Worm (Caenorhabditis elegans): ENCODE results near the gene dpy-11.

Gene dpy-11

ce11 chrV:6559585-6559984 is 44.5 kb upstream of the dpy-11 start (continued):
- TF ChIP-seq nhr-28 (tag; optimal IDR thresholded peaks at IDR 0.05) (peak; percentile 24), aha-1 (tag) (no peak), daf-16 (GFP tag; optimal IDR thresholded peaks at IDR 0.05) (peak in 1 of 2 experiments; percentile 76), daf-16 (tag; optimal IDR thresholded peaks at IDR 0.05) (peak; percentile 68), lin-13 (GFP tag; optimal IDR thresholded peaks at IDR 0.05) (no peak), spr-3 (GFP tag; optimal IDR thresholded peaks at IDR 0.05) (peak; percentile 67), pha-4 (GFP tag; IDR thresholded peaks at IDR 0.05) (peak; percentile 83; the same call in 1 of the 2 replicates), pha-4 (tag; optimal IDR thresholded peaks at IDR 0.05) (no peak), ceh-82 (tag; optimal IDR thresholded peaks at IDR 0.05) (no peak), mxl-2 (GFP tag; conservative IDR thresholded peaks at IDR 0.05) (0 out of 2 replicates have a peak, but pooled peaks have one; percentile 42), saeg-2 (GFP tag; IDR thresholded peaks at IDR 0.05) (peak; percentile 10; the same call in 1 of the 2 replicates), lin-1 (GFP tag; IDR thresholded peaks at IDR 0.05) (no peak), ceh-32 (tag; optimal IDR thresholded peaks at IDR 0.05; ENCODE audit: poor library complexity) (no peak), mep-1 (tag; optimal IDR thresholded peaks at IDR 0.05) (no peak), lir-3 (tag; optimal IDR thresholded peaks at IDR 0.05) (peak; percentile 39), nhr-48 (tag; optimal IDR thresholded peaks at IDR 0.05) (peak; percentile 29), hlh-11 (tag; optimal IDR thresholded peaks at IDR 0.05) (no peak), arid-1 (GFP tag; conservative IDR thresholded peaks at IDR 0.05) (peak; percentile 78), T20F7.1 (GFP tag; optimal IDR thresholded peaks at IDR 0.05) (no peak), gei-8 (GFP tag; optimal IDR thresholded peaks at IDR 0.05) (peak; percentile 64), unc-62 (GFP tag; optimal IDR thresholded peaks at IDR 0.05 in 1 of 2) (peak in 1 of 2 experiments; percentile 11), unc-62 (tag; optimal IDR thresholded peaks at IDR 0.05) (no peak), ceh-44 (GFP tag; IDR thresholded peaks at IDR 0.05) (peak; percentile 82; the same call in 1 of the 2 replicates), ctbp-1 (GFP tag; IDR thresholded peaks at IDR 0.05) (no peak; the same call in 1 of the 2 replicates), F44E2.7 (GFP tag; IDR thresholded peaks at IDR 0.05) (peak; percentile 88; the same call in 1 of the 2 replicates), sdz-12 (GFP tag; optimal IDR thresholded peaks at IDR 0.05) (no peak), unc-130 (GFP tag; optimal IDR thresholded peaks at IDR 0.05) (peak; percentile 3)

DNA sequence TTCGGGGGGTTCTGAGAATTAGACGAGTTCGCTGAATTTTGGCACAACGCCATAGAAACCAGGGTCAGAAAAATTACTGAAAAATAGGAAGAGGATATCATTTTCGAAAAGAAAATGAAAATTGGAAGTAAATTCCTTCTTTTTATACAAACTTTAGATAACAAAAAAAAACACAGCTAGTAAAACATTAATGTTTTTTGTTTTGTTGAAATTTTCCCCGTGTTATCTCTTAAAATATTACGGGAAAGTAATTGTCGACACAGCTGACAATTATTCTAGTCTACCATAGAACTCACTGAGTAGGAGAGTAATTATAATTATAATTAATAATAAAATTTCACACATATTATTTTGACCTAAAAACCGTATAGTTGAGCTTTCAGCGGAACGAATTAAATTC is 44.1 kb upstream of the dpy-11 start, which contains the start of gene spp-26:
TSS of gene spp-26 (minus strand) at position 101 of the 400 bp plus-strand sequence.
- TF ChIP-seq ceh-44 (GFP tag; IDR thresholded peaks at IDR 0.05) (no peak), nhr-6 (tag; optimal IDR thresholded peaks at IDR 0.05) (no peak), dpl-1 (GFP tag; optimal IDR thresholded peaks at IDR 0.05) (no peak), Y48G9A.11 (GFP tag; IDR thresholded peaks at IDR 0.05) (no peak), F26F4.8 (GFP tag; conservative IDR thresholded peaks at IDR 0.05) (no peak), madf-9 (GFP tag; conservative IDR thresholded peaks at IDR 0.05) (no peak), hlh-30 (tag; optimal IDR thresholded peaks at IDR 0.05; ENCODE audit: insufficient read depth) (no peak), F10B5.3 (tag; optimal IDR thresholded peaks at IDR 0.05) (no peak), ztf-7 (tag; optimal IDR thresholded peaks at IDR 0.05) (no peak), ceh-82 (tag; optimal IDR thresholded peaks at IDR 0.05) (no peak), hif-1 (tag; optimal IDR thresholded peaks at IDR 0.05) (no peak), arid-1 (GFP tag; conservative IDR thresholded peaks at IDR 0.05) (no peak), duxl-1 (tag; optimal IDR thresholded peaks at IDR 0.05; ENCODE audit: poor library complexity) (no peak), Y105C5A.15 (GFP tag; IDR thresholded peaks at IDR 0.05) (no peak)

- no peak for TF ChIP-seq dmd-9 (GFP tag; IDR thresholded peaks at IDR 0.05)
- no peak for TF ChIP-seq ceh-32 (tag; optimal IDR thresholded peaks at IDR 0.05; ENCODE audit: poor library complexity)
- TF ChIP-seq nhr-111 (GFP tag; optimal IDR thresholded peaks at IDR 0.05), result no peak
- no peak for TF ChIP-seq T26A8.4 (GFP tag; IDR thresholded peaks at IDR 0.05)
- no peak for TF ChIP-seq unc-130 (GFP tag; optimal IDR thresholded peaks at IDR 0.05)
- TF ChIP-seq unc-62 (GFP tag; optimal IDR thresholded peaks at IDR 0.05 in 1 of 2), result no peak
- TF ChIP-seq unc-62 (tag; optimal IDR thresholded peaks at IDR 0.05), result no peak
- TF ChIP-seq daf-19 (GFP tag; conservative IDR thresholded peaks at IDR 0.05), result no peak
- TF ChIP-seq fkh-10 (GFP tag; optimal IDR thresholded peaks at IDR 0.05), result no peak
Observed at ce11 chrV:6558103-6558502, 43.1 kb upstream of the dpy-11 start, which contains the start of gene spp-20. Gene spp-20 (minus strand): TSS chrV:6558203.

Measured in whole organism, L4 larva.